Worm (Caenorhabditis elegans): ENCODE results near the gene C54D10.3.

The C54D10.3 gene

ce11 chrV:12402355-12402754 lies 16.0 kb upstream of the C54D10.3 start, which contains the start of gene K01D12.8:
Gene K01D12.8 (plus strand): TSS chrV:12402655.
- TF ChIP-seq egl-5 (tag; optimal IDR thresholded peaks at IDR 0.05) (no peak), R02D3.7 (tag; optimal IDR thresholded peaks at IDR 0.05) (no peak), ama-1 (optimal IDR thresholded peaks at IDR 0.05) (no peak), lsy-12 (tag; optimal IDR thresholded peaks at IDR 0.05) (no peak), pha-4 (tag; optimal IDR thresholded peaks at IDR 0.05) (no peak), ztf-4 (tag; optimal IDR thresholded peaks at IDR 0.05) (no peak), skn-1 (tag; optimal IDR thresholded peaks at IDR 0.05) (no peak), elt-1 (tag; optimal IDR thresholded peaks at IDR 0.05) (no peak), aly-2 (tag; optimal IDR thresholded peaks at IDR 0.05) (no peak), lin-15B (tag; optimal IDR thresholded peaks at IDR 0.05) (no peak), nhr-25 (tag; optimal IDR thresholded peaks at IDR 0.05) (no peak), mdl-1 (tag; optimal IDR thresholded peaks at IDR 0.05) (no peak), hmg-11 (tag; optimal IDR thresholded peaks at IDR 0.05) (no peak), lin-39 (tag; optimal IDR thresholded peaks at IDR 0.05) (no peak), ZK546.5 (tag; optimal IDR thresholded peaks at IDR 0.05) (no peak), egl-27 (tag; optimal IDR thresholded peaks at IDR 0.05) (no peak), daf-12 (tag; optimal IDR thresholded peaks at IDR 0.05) (no peak), nhr-237 (tag; optimal IDR thresholded peaks at IDR 0.05) (no peak), fos-1 (tag; optimal IDR thresholded peaks at IDR 0.05) (no peak)

- TF ChIP-seq lin-39 (tag; optimal IDR thresholded peaks at IDR 0.05): no peak
- TF ChIP-seq nhr-25 (tag; optimal IDR thresholded peaks at IDR 0.05): peak; percentile 54
- TF ChIP-seq mdl-1 (tag; optimal IDR thresholded peaks at IDR 0.05): no peak
- no peak for TF ChIP-seq lsy-12 (tag; optimal IDR thresholded peaks at IDR 0.05)
These were observed 13.8 kb upstream of the C54D10.3 start, which contains the start of gene K01D12.9 for ce11 chrV:12404544-12404943. Gene K01D12.9 (minus strand): TSS chrV:12404644.

ce11 chrV:12405929-12406328 lies 12.5 kb upstream of the C54D10.3 start, which contains the start of gene K01D12.10:
Gene K01D12.10 (plus strand): TSS chrV:12406229.
- TF ChIP-seq sea-2 (GFP tag; optimal IDR thresholded peaks at IDR 0.05) (no peak), elt-1 (tag; optimal IDR thresholded peaks at IDR 0.05) (no peak), fkh-10 (GFP tag; optimal IDR thresholded peaks at IDR 0.05) (no peak), ama-1 (optimal IDR thresholded peaks at IDR 0.05) (no peak), nfya-1 (tag; optimal IDR thresholded peaks at IDR 0.05; ENCODE audit: insufficient read depth) (no peak), nhr-76 (tag; optimal IDR thresholded peaks at IDR 0.05) (no peak), zag-1 (tag; optimal IDR thresholded peaks at IDR 0.05) (no peak), nhr-25 (tag; optimal IDR thresholded peaks at IDR 0.05) (no peak), aly-2 (tag; optimal IDR thresholded peaks at IDR 0.05) (no peak)

ce11 chrV:12406514-12406913 lies 11.9 kb upstream of the C54D10.3 start:
- TF ChIP-seq nhr-67 (tag; optimal IDR thresholded peaks at IDR 0.05) (no peak), aly-2 (tag; optimal IDR thresholded peaks at IDR 0.05) (no peak), daf-12 (tag; optimal IDR thresholded peaks at IDR 0.05) (no peak), nhr-23 (tag; optimal IDR thresholded peaks at IDR 0.05) (no peak), lin-39 (tag; optimal IDR thresholded peaks at IDR 0.05) (no peak), hmg-11 (tag; optimal IDR thresholded peaks at IDR 0.05) (no peak), pqm-1 (tag; optimal IDR thresholded peaks at IDR 0.05) (no peak), fkh-2 (tag; optimal IDR thresholded peaks at IDR 0.05) (no peak), nhr-77 (tag; optimal IDR thresholded peaks at IDR 0.05) (no peak), nhr-28 (tag; optimal IDR thresholded peaks at IDR 0.05) (no peak), mdl-1 (tag; optimal IDR thresholded peaks at IDR 0.05) (no peak), ztf-4 (tag; optimal IDR thresholded peaks at IDR 0.05) (no peak), unc-39 (tag; optimal IDR thresholded peaks at IDR 0.05) (no peak)

- TF ChIP-seq mml-1 (tag; optimal IDR thresholded peaks at IDR 0.05) (no peak), elt-2 (tag; optimal IDR thresholded peaks at IDR 0.05) (no peak), nhr-23 (tag; optimal IDR thresholded peaks at IDR 0.05) (no peak), nhr-77 (tag; optimal IDR thresholded peaks at IDR 0.05) (no peak), aly-2 (tag; optimal IDR thresholded peaks at IDR 0.05) (no peak), zag-1 (tag; optimal IDR thresholded peaks at IDR 0.05) (no peak), ZK546.5 (tag; optimal IDR thresholded peaks at IDR 0.05) (no peak), lin-39 (tag; optimal IDR thresholded peaks at IDR 0.05) (no peak), ceh-16 (tag; optimal IDR thresholded peaks at IDR 0.05) (no peak), R02D3.7 (tag; optimal IDR thresholded peaks at IDR 0.05) (no peak), ceh-28 (tag; optimal IDR thresholded peaks at IDR 0.05) (no peak), fos-1 (tag; optimal IDR thresholded peaks at IDR 0.05) (no peak), nhr-237 (tag; optimal IDR thresholded peaks at IDR 0.05) (no peak), snpc-4 (tag; optimal IDR thresholded peaks at IDR 0.05) (no peak), ceh-82 (tag; optimal IDR thresholded peaks at IDR 0.05) (no peak), nhr-43 (tag; optimal IDR thresholded peaks at IDR 0.05; ENCODE audit: poor library complexity, severe bottlenecking) (no peak), ztf-11 (tag; optimal IDR thresholded peaks at IDR 0.05) (no peak), ztf-4 (tag; optimal IDR thresholded peaks at IDR 0.05) (no peak), hmg-11 (tag; optimal IDR thresholded peaks at IDR 0.05) (no peak), unc-39 (tag; optimal IDR thresholded peaks at IDR 0.05) (no peak)
These were observed 9.9 kb upstream of the C54D10.3 start, which contains the start of gene cdr-4 for ce11 chrV:12408525-12408924. Gene cdr-4 (minus strand): TSS chrV:12408625.
